Fruit fly (Drosophila melanogaster) whole organism, embryonic: ENCODE data around the gene CCDC53.

Experiments
- BEAF-32 ChIP-seq: fragments of 200-800 bp; sonication (Bioruptor generic); optimal IDR thresholded peaks from 3 replicates; lab custom pipeline; 2017; ENCODE audit warnings: missing biosample characterization, missing genetic modification characterization, mild to moderate bottlenecking, moderate library complexity, missing genetic modification reagents
- CG11093 ChIP-seq: fragments of 200-800 bp; sonication (Bioruptor generic); IDR thresholded peaks from 3 replicates; pipeline ENCODE4 v1.3.6; 2022; ENCODE audit warnings: missing biosample characterization, missing genetic modification characterization
- CG12104 ChIP-seq: fragments of 200-800 bp; sonication (Bioruptor generic); optimal IDR thresholded peaks from 3 replicates; lab custom pipeline; 2016; ENCODE audit warnings: missing biosample characterization, missing genetic modification characterization
- CG12659 ChIP-seq: fragments of 200-800 bp; sonication (Bioruptor generic); optimal IDR thresholded peaks from 3 replicates; lab custom pipeline; 2017; ENCODE audit warnings: mild to moderate bottlenecking, missing biosample characterization, missing genetic modification reagents, missing genetic modification characterization
- CG13624 ChIP-seq: fragments of 200-800 bp; sonication (Bioruptor generic); optimal IDR thresholded peaks from 2 replicates; lab custom pipeline; 2016; ENCODE audit warnings: missing biosample characterization, missing genetic modification characterization
- CG13775 ChIP-seq: fragments of 200-800 bp; sonication (Bioruptor generic); optimal IDR thresholded peaks from 3 replicates; lab custom pipeline; 2017; ENCODE audit warnings: missing biosample characterization, mild to moderate bottlenecking, missing genetic modification characterization
- CG14441 ChIP-seq: fragments of 200-800 bp; sonication (Bioruptor generic); IDR thresholded peaks from 2 replicates; pipeline ENCODE4 v1.3.6; 2022; ENCODE audit warnings: missing biosample characterization, missing genetic modification characterization
- CG17361 ChIP-seq: fragments of 200-800 bp; sonication (Bioruptor generic); IDR thresholded peaks from 3 replicates; pipeline ENCODE4 v1.3.6; 2022; ENCODE audit warnings: missing biosample characterization, missing genetic modification characterization
- CG2202 ChIP-seq: fragments of 200-800 bp; sonication (Bioruptor generic); optimal IDR thresholded peaks from 2 replicates; lab custom pipeline; 2018; ENCODE audit warnings: missing biosample characterization, mild to moderate bottlenecking, missing genetic modification characterization
- CG2678 ChIP-seq: fragments of 200-800 bp; sonication (Bioruptor generic); optimal IDR thresholded peaks from 3 replicates; lab custom pipeline; 2019; ENCODE audit warnings: missing biosample characterization, mild to moderate bottlenecking, missing genetic modification characterization, moderate library complexity
- CG30431 ChIP-seq: fragments of 200-800 bp; sonication (Bioruptor generic); optimal IDR thresholded peaks from 2 replicates; lab custom pipeline; 2017; ENCODE audit warnings: missing biosample characterization, missing genetic modification characterization
- CG31224 ChIP-seq: fragments of 200-800 bp; sonication (Bioruptor generic); IDR thresholded peaks from 2 replicates; pipeline ENCODE4 v1.3.6; 2022; ENCODE audit warnings: missing biosample characterization, missing genetic modification characterization
- CG31365 ChIP-seq: fragments of 200-800 bp; sonication (Bioruptor generic); optimal IDR thresholded peaks from 2 replicates; lab custom pipeline; 2018; ENCODE audit warnings: missing biosample characterization, mild to moderate bottlenecking, missing genetic modification characterization
- CG34422 ChIP-seq: fragments of 200-800 bp; sonication (Bioruptor generic); IDR thresholded peaks from 3 replicates; pipeline ENCODE4 v1.3.6; 2022; ENCODE audit warnings: missing biosample characterization, missing genetic modification characterization
- CG4820 ChIP-seq: fragments of 200-800 bp; sonication (Bioruptor generic); optimal IDR thresholded peaks from 3 replicates; lab custom pipeline; 2016; ENCODE audit warnings: missing biosample characterization, missing genetic modification characterization
- CG6272 ChIP-seq: fragments of 200-800 bp; sonication (Bioruptor generic); IDR thresholded peaks from 2 replicates; pipeline ENCODE4 v1.3.6; 2022; ENCODE audit warnings: missing biosample characterization, missing genetic modification characterization
- CG6791 ChIP-seq: fragments of 200-800 bp; sonication (Bioruptor generic); IDR thresholded peaks from 3 replicates; pipeline ENCODE4 v1.3.6; 2022; ENCODE audit warnings: missing biosample characterization, missing genetic modification characterization; ENCODE audit not compliant: partially characterized antibody
- CG7786 ChIP-seq: fragments of 200-800 bp; sonication (Bioruptor generic); optimal IDR thresholded peaks from 2 replicates; lab custom pipeline; 2016; ENCODE audit warnings: missing biosample characterization, missing genetic modification characterization
- CG9797 ChIP-seq: fragments of 200-800 bp; sonication (Bioruptor generic); optimal IDR thresholded peaks from 3 replicates; lab custom pipeline; 2018; ENCODE audit warnings: missing biosample characterization, mild to moderate bottlenecking, missing genetic modification characterization
- CG9876 ChIP-seq: fragments of 200-800 bp; sonication (Bioruptor generic); optimal IDR thresholded peaks from 2 replicates; lab custom pipeline; 2016; ENCODE audit warnings: missing biosample characterization, missing genetic modification characterization
- Dll ChIP-seq: fragments of 200-800 bp; sonication (Bioruptor generic); IDR thresholded peaks from 4 replicates; pipeline ENCODE4 v1.3.6; 2022; ENCODE audit warnings: missing biosample characterization, missing genetic modification characterization; ENCODE audit not compliant: partially characterized antibody
- Dp ChIP-seq: fragments of 200-800 bp; sonication (Bioruptor generic); optimal IDR thresholded peaks from 2 replicates; lab custom pipeline; 2018; ENCODE audit warnings: missing biosample characterization, mild to moderate bottlenecking, missing genetic modification characterization, moderate library complexity
- Ets97D ChIP-seq: fragments of 200-800 bp; sonication (Bioruptor generic); optimal IDR thresholded peaks from 3 replicates; lab custom pipeline; 2016; ENCODE audit warnings: missing biosample characterization, missing genetic modification characterization
- H15 ChIP-seq: fragments of 200-800 bp; sonication (Bioruptor generic); IDR thresholded peaks from 3 replicates; pipeline ENCODE4 v1.3.6; 2022; ENCODE audit warnings: missing biosample characterization, missing genetic modification characterization
- HHEX ChIP-seq: fragments of 200-800 bp; sonication (Bioruptor generic); optimal IDR thresholded peaks from 3 replicates; lab custom pipeline; 2017; ENCODE audit warnings: missing biosample characterization, mild to moderate bottlenecking, missing genetic modification characterization, missing genetic modification reagents
- HLH54F ChIP-seq: fragments of 200-800 bp; sonication (Bioruptor generic); optimal IDR thresholded peaks from 3 replicates; lab custom pipeline; 2016; ENCODE audit warnings: missing biosample characterization, missing genetic modification characterization
- MTF-1 ChIP-seq: fragments of 200-800 bp; sonication (Bioruptor generic); optimal IDR thresholded peaks from 2 replicates; lab custom pipeline; 2018; ENCODE audit warnings: missing biosample characterization, mild to moderate bottlenecking, missing genetic modification characterization, borderline replicate concordance
- Neu2 ChIP-seq: fragments of 200-800 bp; sonication (Bioruptor generic); optimal IDR thresholded peaks from 3 replicates; lab custom pipeline; 2016; ENCODE audit warnings: missing biosample characterization, missing genetic modification characterization, borderline replicate concordance
- Side ChIP-seq: fragments of 200-800 bp; sonication (Bioruptor generic); optimal IDR thresholded peaks from 2 replicates; lab custom pipeline; 2016; ENCODE audit warnings: missing biosample characterization, missing genetic modification characterization
- Vsx1 ChIP-seq: fragments of 200-800 bp; sonication (Bioruptor generic); optimal IDR thresholded peaks from 2 replicates; lab custom pipeline; 2017; ENCODE audit warnings: missing biosample characterization, mild to moderate bottlenecking, missing genetic modification characterization, missing genetic modification reagents
- Xbp1 ChIP-seq: fragments of 200-800 bp; sonication (Bioruptor generic); optimal IDR thresholded peaks from 3 replicates; lab custom pipeline; 2016; ENCODE audit warnings: missing biosample characterization, mild to moderate bottlenecking, missing genetic modification characterization
- amos ChIP-seq: fragments of 200-800 bp; sonication (Bioruptor generic); IDR thresholded peaks from 2 replicates; pipeline ENCODE4 v1.3.6; 2022; ENCODE audit warnings: missing biosample characterization, missing genetic modification characterization; ENCODE audit not compliant: partially characterized antibody
- ap ChIP-seq: fragments of 200-800 bp; sonication (Bioruptor generic); IDR thresholded peaks from 2 replicates; pipeline ENCODE4 v1.3.6; 2022; ENCODE audit warnings: missing biosample characterization, missing genetic modification characterization
- bbx ChIP-seq: fragments of 200-800 bp; sonication (Bioruptor generic); IDR thresholded peaks from 2 replicates; pipeline ENCODE4 v1.3.6; 2022; ENCODE audit warnings: missing biosample characterization, missing genetic modification characterization; ENCODE audit not compliant: partially characterized antibody
- cas ChIP-seq: fragments of 200-800 bp; sonication (Bioruptor generic); IDR thresholded peaks from 2 replicates; pipeline ENCODE4 v1.3.6; 2022; ENCODE audit warnings: missing biosample characterization, missing genetic modification characterization
- caup ChIP-seq: fragments of 200-800 bp; sonication (Bioruptor generic); optimal IDR thresholded peaks from 3 replicates; lab custom pipeline; 2017; ENCODE audit warnings: missing biosample characterization, mild to moderate bottlenecking, missing genetic modification characterization, moderate library complexity; ENCODE audit not compliant: severe bottlenecking
- ems ChIP-seq: fragments of 200-800 bp; sonication (Bioruptor generic); optimal IDR thresholded peaks from 3 replicates; lab custom pipeline; 2016; ENCODE audit warnings: missing biosample characterization, missing genetic modification characterization
- fd3F ChIP-seq: fragments of 200-800 bp; sonication (Bioruptor generic); optimal IDR thresholded peaks from 2 replicates; lab custom pipeline; 2018; ENCODE audit warnings: missing biosample characterization, mild to moderate bottlenecking, missing genetic modification characterization, moderate library complexity
- gt ChIP-seq: fragments of 200-800 bp; sonication (Bioruptor generic); IDR thresholded peaks from 2 replicates; pipeline ENCODE4 v1.3.6; 2022; ENCODE audit warnings: missing biosample characterization, missing genetic modification characterization
- hth ChIP-seq: fragments of >200 bp; optimal IDR thresholded peaks from 2 replicates; lab custom pipeline; 2017; ENCODE audit warnings: inconsistent platforms
- jigr1 ChIP-seq: fragments of 200-800 bp; sonication (Bioruptor generic); IDR thresholded peaks from 3 replicates; pipeline ENCODE4 v1.3.6; 2022; ENCODE audit warnings: missing biosample characterization, missing genetic modification characterization
- ken ChIP-seq: fragments of 200-800 bp; sonication (Bioruptor generic); IDR thresholded peaks from 3 replicates; pipeline ENCODE4 v1.3.6; 2022; ENCODE audit warnings: missing biosample characterization, missing genetic modification characterization
- lov ChIP-seq, 2 experiments: fragments of 200-800 bp in 1 of 2; fragments of >200 bp in 1 of 2; sonication (Bioruptor generic) in 1 of 2; IDR thresholded peaks in 1 of 2; optimal IDR thresholded peaks in 1 of 2; 2 replicates in 1 of 2; 3 replicates in 1 of 2; pipeline versions ENCODE4 v1.3.6 to Lab custom; 2017 to 2022; ENCODE audit warnings: missing biosample characterization in 1 of 2, missing genetic modification characterization in 1 of 2
- maf-S ChIP-seq: fragments of 200-800 bp; sonication (Bioruptor generic); optimal IDR thresholded peaks from 2 replicates; lab custom pipeline; 2016; ENCODE audit warnings: missing biosample characterization, missing genetic modification characterization
- pfk ChIP-seq: fragments of 200-800 bp; sonication (Bioruptor generic); optimal IDR thresholded peaks from 2 replicates; lab custom pipeline; 2018; ENCODE audit warnings: missing biosample characterization, mild to moderate bottlenecking, missing genetic modification characterization, moderate library complexity
- sens-2 ChIP-seq: fragments of 200-800 bp; sonication (Bioruptor generic); IDR thresholded peaks from 2 replicates; pipeline ENCODE4 v1.3.6; 2022; ENCODE audit warnings: missing biosample characterization, missing genetic modification characterization
- seq ChIP-seq: fragments of 200-800 bp; sonication (Bioruptor generic); IDR thresholded peaks from 2 replicates; pipeline ENCODE4 v1.3.6; 2022; ENCODE audit warnings: missing biosample characterization, missing genetic modification characterization
- zfh1 ChIP-seq: fragments of 200-800 bp; sonication (Bioruptor generic); IDR thresholded peaks from 3 replicates; pipeline ENCODE4 v1.3.6; 2022; ENCODE audit warnings: missing biosample characterization, missing genetic modification characterization

Gene CCDC53

dm6 chr2L:8082692-8083412, 41.9 kb downstream of the CCDC53 start, which contains the start of gene Mcr (continued):
- TF ChIP-seq CG2678 (tag; lab: Kevin White, UChicago) (no peak), Xbp1 (peak; percentile 33), bbx (peak; percentile 12; the same call in 1 of the 2 replicates), MTF-1 (no peak), CG9876 (no peak), CG4820 (GFP tag; lab: Kevin White, UChicago) (peak; percentile 6), CG6791 (GFP tag; lab: Robert Waterston, UW) (peak; percentile 36; the same call in 2 of the 3 replicates), lov (optimal IDR thresholded peaks at IDR 0.05; lab: Kevin White, UChicago) (no peak), lov (GFP tag; IDR thresholded peaks at IDR 0.05; lab: Robert Waterston, UW) (0 out of 3 replicates have a peak, but pooled peaks have one; percentile 36), ems (GFP tag; lab: Kevin White, UChicago) (peak; percentile 8), CG6272 (GFP tag; lab: Robert Waterston, UW) (no peak), BEAF-32 (GFP tag; lab: Kevin White, UChicago) (peak; percentile 87), Neu2 (peak; percentile 19), caup (GFP tag; lab: Kevin White, UChicago) (no peak), CG30431 (GFP tag; lab: Kevin White, UChicago) (no peak), maf-S (GFP tag; lab: Kevin White, UChicago) (no peak), hth (lab: Kevin White, UChicago) (no peak), seq (GFP tag; lab: Robert Waterston, UW) (peak; percentile 15; the same call in 1 of the 2 replicates), CG2202 (tag; lab: Kevin White, UChicago) (no peak), CG14441 (GFP tag; lab: Robert Waterston, UW) (0 out of 2 replicates have a peak, but pooled peaks have one; percentile 12), Side (GFP tag; lab: Kevin White, UChicago) (no peak), HHEX (no peak), pfk (no peak), CG13624 (GFP tag; lab: Kevin White, UChicago) (peak; percentile 45), H15 (GFP tag; lab: Robert Waterston, UW) (no peak), fd3F (no peak), CG12659 (GFP tag; lab: Kevin White, UChicago) (peak; percentile 62), CG34422 (GFP tag; lab: Robert Waterston, UW) (peak; percentile 13; the same call in 1 of the 3 replicates), CG17361 (GFP tag; lab: Robert Waterston, UW) (peak; percentile 34; the same call in 1 of the 3 replicates), gt (GFP tag; lab: Robert Waterston, UW) (no peak), Ets97D (peak; percentile 75), Vsx1 (GFP tag; lab: Kevin White, UChicago) (no peak), Dp (GFP tag; lab: Kevin White, UChicago) (peak; percentile 37), HLH54F (GFP tag; lab: Kevin White, UChicago) (no peak), CG7786 (peak; percentile 11), CG31224 (GFP tag; lab: Robert Waterston, UW) (no peak), Dll (GFP tag; lab: Robert Waterston, UW) (peak; percentile 56; the same call in 3 of the 4 replicates), zfh1 (GFP tag; lab: Robert Waterston, UW) (no peak; the same call in 2 of the 3 replicates), ken (GFP tag; lab: Robert Waterston, UW) (no peak), CG9797 (GFP tag; lab: Kevin White, UChicago) (peak; percentile 93), ap (GFP tag; lab: Robert Waterston, UW) (no peak), CG11093 (GFP tag; lab: Robert Waterston, UW) (no peak), sens-2 (GFP tag; lab: Robert Waterston, UW) (no peak), CG13775 (GFP tag; lab: Kevin White, UChicago) (peak; percentile 28), jigr1 (GFP tag; lab: Robert Waterston, UW) (no peak), CG12104 (peak; percentile 26), cas (GFP tag; lab: Robert Waterston, UW) (no peak), amos (GFP tag; lab: Robert Waterston, UW) (peak; percentile 67; the same call in 1 of the 2 replicates), CG31365 (no peak)
